Fruit fly (Drosophila melanogaster): Measurements from ENCODE around the gene CG18787.

dm6 chr2L:12038177-12038581, 39.0 kb upstream of the CG18787 start, which contains the start of gene Tom70:
- no peak for TF ChIP-seq D1 (tag; optimal IDR thresholded peaks at IDR 0.05)
- no peak for TF ChIP-seq CG17806 (tag; optimal IDR thresholded peaks at IDR 0.05)
- TF ChIP-seq CG8301 (tag; optimal IDR thresholded peaks at IDR 0.05): no peak
- TF ChIP-seq Pif1B (GFP tag; optimal IDR thresholded peaks at IDR 0.05): no peak

All from whole organism, pupa.